Worm (Caenorhabditis elegans) whole organism, L1 larva: ENCODE data around the gene col-170.

ENCODE experiments used
- F16B12.6 ChIP-seq: fragments of 150-350 bp; optimal IDR thresholded peaks from 2 replicates; lab custom pipeline; 2014; ENCODE audit warnings: missing biosample characterization, missing genetic modification characterization
- aha-1 ChIP-seq: fragments of 150-350 bp; optimal IDR thresholded peaks from 2 replicates; lab custom pipeline; 2014; ENCODE audit warnings: missing biosample characterization, missing genetic modification characterization
- alr-1 ChIP-seq: fragments of 200-800 bp; sonication (Bioruptor generic); optimal IDR thresholded peaks from 2 replicates; lab custom pipeline; 2018; ENCODE audit warnings: borderline replicate concordance, mild to moderate bottlenecking, missing genetic modification characterization, missing compliant biosample characterization
- aly-2 ChIP-seq: fragments of 150-350 bp; optimal IDR thresholded peaks from 2 replicates; lab custom pipeline; 2014; ENCODE audit warnings: missing biosample characterization, missing genetic modification characterization
- ceh-63 ChIP-seq: fragments of 200-800 bp; sonication (Bioruptor generic); optimal IDR thresholded peaks from 2 replicates; lab custom pipeline; 2018; ENCODE audit warnings: mild to moderate bottlenecking, missing genetic modification characterization, missing compliant biosample characterization
- ces-1 ChIP-seq: fragments of 150-350 bp; optimal IDR thresholded peaks from 2 replicates; lab custom pipeline; 2014; ENCODE audit warnings: missing biosample characterization, missing genetic modification reagents, missing genetic modification characterization
- efl-1 ChIP-seq, 4 experiments: fragments of 150-350 bp; optimal IDR thresholded peaks in 3 of 4; peaks in 1 of 4; 1 replicate in 1 of 4; 2 replicates in 3 of 4; lab custom pipeline; 2014; ENCODE audit warnings: missing biosample characterization in 2 of 4, missing genetic modification characterization in 2 of 4, missing genetic modification reagents in 2 of 4
- egl-13 ChIP-seq: sonication (generic microtip); optimal IDR thresholded peaks from 2 replicates; lab custom pipeline; 2016; ENCODE audit warnings: missing genotype, missing genetic modification reagents, missing genetic modification characterization, missing compliant biosample characterization
- egl-27 ChIP-seq, 2 experiments: fragments of 150-350 bp in 1 of 2; sonication (generic microtip); optimal IDR thresholded peaks; 3 replicates each; lab custom pipeline; 2017 to 2018; ENCODE audit warnings: missing biosample characterization in 2 of 2, missing genetic modification characterization in 2 of 2, missing genetic modification reagents in 2 of 2
- elt-2 ChIP-seq: sonication (generic microtip); optimal IDR thresholded peaks from 2 replicates; lab custom pipeline; 2016; ENCODE audit warnings: missing genetic modification characterization, mild to moderate bottlenecking, inconsistent platforms, missing compliant biosample characterization, missing genetic modification reagents
- elt-3 ChIP-seq, 6 experiments: fragments of 150-350 bp in 1 of 6; sonication (generic microtip); optimal IDR thresholded peaks; 2 replicates each; lab custom pipeline; 2017 to 2018; ENCODE audit warnings: missing biosample characterization in 6 of 6, missing genetic modification characterization in 6 of 6, inconsistent platforms in 1 of 6
- fkh-10 ChIP-seq: sonication (generic microtip); optimal IDR thresholded peaks from 2 replicates; lab custom pipeline; 2017; ENCODE audit warnings: missing biosample characterization, missing genetic modification reagents, missing genetic modification characterization
- hlh-17 ChIP-seq: fragments of 200-800 bp; sonication (Bioruptor generic); optimal IDR thresholded peaks from 2 replicates; lab custom pipeline; 2018; ENCODE audit warnings: missing genetic modification characterization, mild to moderate bottlenecking, missing compliant biosample characterization, moderate library complexity, borderline replicate concordance
- isw-1 ChIP-seq: fragments of 200-800 bp; sonication (Bioruptor generic); IDR thresholded peaks from 2 replicates; pipeline ENCODE4 v1.3.6; 2022; ENCODE audit warnings: missing genetic modification characterization, missing compliant biosample characterization
- lin-39 ChIP-seq: fragments of 150-350 bp; optimal IDR thresholded peaks from 2 replicates; lab custom pipeline; 2014; ENCODE audit warnings: missing biosample characterization, missing genetic modification reagents, missing genetic modification characterization
- nhr-11 ChIP-seq: fragments of 150-350 bp; optimal IDR thresholded peaks from 2 replicates; lab custom pipeline; 2014; ENCODE audit warnings: missing biosample characterization, missing genetic modification characterization
- nhr-12 ChIP-seq: sonication (generic microtip); optimal IDR thresholded peaks from 2 replicates; lab custom pipeline; 2017; ENCODE audit warnings: missing biosample characterization, missing genetic modification characterization
- nhr-20 ChIP-seq: sonication (generic microtip); optimal IDR thresholded peaks from 2 replicates; lab custom pipeline; 2016; ENCODE audit warnings: mild to moderate bottlenecking, missing genetic modification characterization, missing compliant biosample characterization
- nhr-71 ChIP-seq: sonication (generic microtip); optimal IDR thresholded peaks from 2 replicates; lab custom pipeline; 2016; ENCODE audit warnings: mild to moderate bottlenecking, missing genetic modification characterization, moderate library complexity, missing compliant biosample characterization
- nhr-76 ChIP-seq: sonication (generic microtip); optimal IDR thresholded peaks from 2 replicates; lab custom pipeline; 2017; ENCODE audit warnings: missing biosample characterization, missing genetic modification characterization
- nhr-77 ChIP-seq: fragments of 150-350 bp; optimal IDR thresholded peaks from 2 replicates; lab custom pipeline; 2014; ENCODE audit warnings: missing biosample characterization, missing genetic modification characterization
- pag-3 ChIP-seq: sonication (generic microtip); optimal IDR thresholded peaks from 2 replicates; lab custom pipeline; 2017; ENCODE audit warnings: missing genetic modification characterization, mild to moderate bottlenecking, missing compliant biosample characterization, antibody characterized with exemption, borderline replicate concordance; ENCODE audit not compliant: insufficient read depth
- pax-3 ChIP-seq: fragments of 200-800 bp; sonication (Bioruptor generic); optimal IDR thresholded peaks from 2 replicates; lab custom pipeline; 2018; ENCODE audit warnings: mild to moderate bottlenecking, missing genetic modification characterization, moderate library complexity, missing compliant biosample characterization
- pqm-1 ChIP-seq: sonication (generic microtip); optimal IDR thresholded peaks from 3 replicates; lab custom pipeline; 2017; ENCODE audit warnings: missing biosample characterization, missing genetic modification characterization
- skn-1 ChIP-seq: fragments of 150-350 bp; optimal IDR thresholded peaks from 2 replicates; lab custom pipeline; 2014; ENCODE audit warnings: missing biosample characterization, missing genetic modification characterization
- snpc-4 ChIP-seq: fragments of 150-350 bp; optimal IDR thresholded peaks from 2 replicates; lab custom pipeline; 2014; ENCODE audit warnings: missing biosample characterization, missing genetic modification characterization
- snu-23 ChIP-seq: sonication (generic microtip); optimal IDR thresholded peaks from 2 replicates; lab custom pipeline; 2016; ENCODE audit warnings: missing genetic modification characterization, missing compliant biosample characterization
- sptf-1 ChIP-seq: fragments of 150-350 bp; optimal IDR thresholded peaks from 2 replicates; lab custom pipeline; 2014; ENCODE audit warnings: missing biosample characterization, missing genetic modification characterization
- swsn-7 ChIP-seq: sonication (generic microtip); optimal IDR thresholded peaks from 2 replicates; lab custom pipeline; 2016; ENCODE audit warnings: missing genetic modification characterization, missing compliant biosample characterization
- unc-130 ChIP-seq: fragments of 150-350 bp; optimal IDR thresholded peaks from 2 replicates; lab custom pipeline; 2017; ENCODE audit warnings: missing biosample characterization, missing genetic modification characterization, inconsistent platforms
- unc-30 ChIP-seq: sonication (generic microtip); optimal IDR thresholded peaks from 2 replicates; lab custom pipeline; 2017; ENCODE audit warnings: missing biosample characterization, missing genetic modification characterization
- xbp-1 ChIP-seq: sonication (generic microtip); optimal IDR thresholded peaks from 2 replicates; lab custom pipeline; 2016; ENCODE audit warnings: missing genetic modification characterization, missing compliant biosample characterization
- zag-1 ChIP-seq: fragments of 150-350 bp; optimal IDR thresholded peaks from 2 replicates; lab custom pipeline; 2014; ENCODE audit warnings: missing biosample characterization, missing genetic modification characterization
- zip-4 ChIP-seq: fragments of 200-800 bp; sonication (Bioruptor generic); optimal IDR thresholded peaks from 2 replicates; lab custom pipeline; 2018; ENCODE audit warnings: mild to moderate bottlenecking, missing genetic modification characterization, moderate library complexity, missing compliant biosample characterization
- ztf-11 ChIP-seq, 2 experiments: sonication (generic microtip); optimal IDR thresholded peaks; 2 replicates each; lab custom pipeline; 2016 to 2017; ENCODE audit warnings: missing genetic modification characterization in 2 of 2, missing biosample characterization in 1 of 2, missing compliant biosample characterization in 1 of 2

col-170 gene

ce11 chrX:6353763-6354162 is 22.3 kb downstream of the col-170 start (continued):
- TF ChIP-seq isw-1 (GFP tag; lab: Robert Waterston, UW): no peak
- TF ChIP-seq alr-1: no peak
- no peak for TF ChIP-seq F16B12.6 (tag; lab: Kevin White, UChicago)
- no peak for TF ChIP-seq nhr-11 (tag; lab: Kevin White, UChicago)
- no peak for TF ChIP-seq aly-2 (tag; lab: Kevin White, UChicago)
- TF ChIP-seq snu-23 (GFP tag; lab: Kevin White, UChicago): no peak
- no peak for TF ChIP-seq egl-27 (tag; optimal IDR thresholded peaks at IDR 0.05; lab: Kevin White, UChicago)
- TF ChIP-seq egl-13 (tag; lab: Kevin White, UChicago): no peak
- TF ChIP-seq nhr-77: no peak
- TF ChIP-seq unc-130 (tag; lab: Kevin White, UChicago): no peak
- no peak for TF ChIP-seq fkh-10 (GFP tag; lab: Kevin White, UChicago)
- TF ChIP-seq nhr-20: peak; percentile 3
- no peak for TF ChIP-seq skn-1 (tag; lab: Kevin White, UChicago)
- TF ChIP-seq xbp-1 (tag; lab: Kevin White, UChicago): peak; percentile 15

ce11 chrX:6355030-6355635 is 23.6 kb downstream of the col-170 start, which contains the start of gene C03B1.5:
C03B1.5 (plus strand) TSS chrX:6355585.
- TF ChIP-seq pag-3: no peak
- no peak for TF ChIP-seq efl-1 (optimal IDR thresholded peaks at IDR 0.05; lab: Kevin White, UChicago)
- TF ChIP-seq efl-1 (GFP tag; optimal IDR thresholded peaks at IDR 0.05 in 1 of 2; lab: Kevin White, UChicago): peak in 1 of 2 experiments; percentile 91
- no peak for TF ChIP-seq nhr-71 (tag; lab: Kevin White, UChicago)
- no peak for TF ChIP-seq elt-3 (tag; optimal IDR thresholded peaks at IDR 0.05; lab: Kevin White, UChicago)
- TF ChIP-seq elt-2 (tag; lab: Kevin White, UChicago): peak; percentile 15
- TF ChIP-seq aha-1 (tag; lab: Kevin White, UChicago): no peak
- TF ChIP-seq unc-130 (tag; lab: Kevin White, UChicago): no peak
- TF ChIP-seq unc-30 (tag; lab: Kevin White, UChicago): no peak

ce11 chrX:6357772-6358171 is 26.3 kb downstream of the col-170 start, which contains the start of gene C03B1.10:
C03B1.10 (minus strand) TSS chrX:6357872.
- TF ChIP-seq sptf-1 (no peak), fkh-10 (GFP tag; lab: Kevin White, UChicago) (no peak), zag-1 (tag; lab: Kevin White, UChicago) (no peak), snpc-4 (tag; lab: Kevin White, UChicago) (no peak), hlh-17 (GFP tag; lab: Kevin White, UChicago) (no peak)

- TF ChIP-seq ztf-11 (tag; optimal IDR thresholded peaks at IDR 0.05; lab: Kevin White, UChicago) (no peak), swsn-7 (tag; lab: Kevin White, UChicago) (no peak), pax-3 (tag; lab: Kevin White, UChicago) (no peak), ceh-63 (no peak), efl-1 (optimal IDR thresholded peaks at IDR 0.05; lab: Kevin White, UChicago) (no peak), efl-1 (GFP tag; optimal IDR thresholded peaks at IDR 0.05 in 1 of 2; lab: Kevin White, UChicago) (no peak), nhr-76 (tag; lab: Kevin White, UChicago) (no peak), lin-39 (tag; lab: Kevin White, UChicago) (no peak), zip-4 (GFP tag; lab: Kevin White, UChicago) (no peak), fkh-10 (GFP tag; lab: Kevin White, UChicago) (no peak), nhr-12 (tag; lab: Kevin White, UChicago) (no peak), ces-1 (GFP tag; lab: Kevin White, UChicago) (no peak), pqm-1 (tag; lab: Kevin White, UChicago) (no peak)
These were observed 28.6 kb downstream of the col-170 start for ce11 chrX:6360077-6360476.
